Worm (Caenorhabditis elegans) whole organism, L3 larva: ENCODE data around the gene R09E10.13.

Experiments used
- aly-2 ChIP-seq: fragments of 150-350 bp; optimal IDR thresholded peaks from 2 replicates; lab custom pipeline; 2014; ENCODE audit warnings: missing biosample characterization, missing genetic modification characterization
- ceh-82 ChIP-seq: fragments of 150-350 bp; optimal IDR thresholded peaks from 2 replicates; lab custom pipeline; 2014; ENCODE audit warnings: missing biosample characterization, missing genetic modification characterization
- egl-27 ChIP-seq: sonication (generic microtip); optimal IDR thresholded peaks from 4 replicates; lab custom pipeline; 2017; ENCODE audit warnings: missing biosample characterization, missing genetic modification reagents, missing genetic modification characterization
- elt-2 ChIP-seq: sonication (generic microtip); optimal IDR thresholded peaks from 2 replicates; lab custom pipeline; 2016; ENCODE audit warnings: missing genetic modification reagents, mild to moderate bottlenecking, missing genetic modification characterization, missing compliant biosample characterization
- fos-1 ChIP-seq: fragments of 150-350 bp; optimal IDR thresholded peaks from 2 replicates; lab custom pipeline; 2014; ENCODE audit warnings: missing biosample characterization, missing genetic modification characterization
- lin-39 ChIP-seq: fragments of 150-350 bp; optimal IDR thresholded peaks from 2 replicates; lab custom pipeline; 2018; ENCODE audit warnings: missing biosample characterization, missing genetic modification reagents, missing genetic modification characterization
- lsy-12 ChIP-seq: sonication (generic microtip); optimal IDR thresholded peaks from 2 replicates; lab custom pipeline; 2016; ENCODE audit warnings: mild to moderate bottlenecking, missing genetic modification characterization, missing compliant biosample characterization
- nhr-28 ChIP-seq: fragments of 150-350 bp; optimal IDR thresholded peaks from 2 replicates; lab custom pipeline; 2014; ENCODE audit warnings: missing biosample characterization, missing genetic modification characterization
- nhr-76 ChIP-seq: fragments of 150-350 bp; sonication (generic microtip); optimal IDR thresholded peaks from 5 replicates; lab custom pipeline; 2014; ENCODE audit warnings: missing biosample characterization, missing genetic modification characterization

DNA sequence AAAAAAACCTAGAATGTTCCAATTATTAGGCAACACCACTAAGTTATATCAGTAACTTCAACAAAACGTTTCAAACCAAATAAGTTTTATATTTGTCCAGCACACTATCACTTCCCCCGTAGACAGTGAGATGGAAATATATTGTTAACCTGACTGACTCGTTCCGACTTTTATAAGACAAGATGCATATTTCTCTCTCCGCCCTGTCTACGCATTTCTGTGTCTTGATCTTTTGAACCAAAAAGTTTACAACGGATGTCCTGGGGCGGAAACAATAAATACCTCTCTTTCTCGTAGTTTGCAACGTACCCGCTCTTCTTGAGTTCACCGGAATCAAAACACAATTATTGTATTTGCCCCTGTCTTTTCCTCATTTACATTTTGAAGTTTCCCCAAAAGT is 43.7 kb downstream of the R09E10.13 start:
- TF ChIP-seq nhr-76 (tag; lab: Kevin White, UChicago) (no peak), egl-27 (tag; lab: Kevin White, UChicago) (no peak), elt-2 (no peak), lin-39 (tag; lab: Kevin White, UChicago) (no peak), aly-2 (no peak), ceh-82 (no peak), lsy-12 (tag; lab: Kevin White, UChicago) (no peak), fos-1 (tag; lab: Kevin White, UChicago) (no peak), nhr-28 (tag; lab: Kevin White, UChicago) (no peak)
